Fruit fly (Drosophila melanogaster): ENCODE results near the gene CG11523.

CG11523 gene

DNA sequence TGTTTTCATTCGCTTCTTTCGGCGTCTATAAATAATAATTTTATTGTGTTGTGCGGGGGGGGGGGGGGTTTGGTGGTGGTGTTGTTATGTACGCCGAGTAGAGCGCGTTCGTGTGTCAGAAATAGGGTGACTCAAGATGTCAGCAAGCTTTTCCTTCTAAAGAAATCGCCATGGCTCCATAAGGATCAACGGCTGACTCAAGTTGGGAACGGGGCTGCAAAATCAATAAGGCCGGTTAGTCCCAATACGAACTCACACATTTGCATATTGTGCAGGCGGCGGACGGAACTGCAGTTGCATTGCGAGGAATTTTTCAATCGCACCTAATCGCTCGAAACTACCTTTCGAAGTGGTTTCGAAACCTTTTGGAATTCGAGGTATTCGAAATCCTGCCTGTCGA, 10.1 kb upstream of the CG11523 start (continued):
- peak; percentile 34 for TF ChIP-seq Oli (tag; optimal IDR thresholded peaks at IDR 0.05)
- peak; percentile 11 for TF ChIP-seq jumu (GFP tag; optimal IDR thresholded peaks at IDR 0.05)
- TF ChIP-seq CG10366 (GFP tag; IDR thresholded peaks at IDR 0.05), result peak; percentile 51
- TF ChIP-seq E2f1 (GFP tag; IDR thresholded peaks at IDR 0.05), result peak; percentile 36; the same call in 1 of the 2 replicates
- TF ChIP-seq CG6689 (GFP tag; IDR thresholded peaks at IDR 0.05), result peak; percentile 37; the same call in 1 of the 2 replicates
- TF ChIP-seq HmgZ (tag; optimal IDR thresholded peaks at IDR 0.05), result peak; percentile 34
- TF ChIP-seq CG3995 (GFP tag; optimal IDR thresholded peaks at IDR 0.05), result no peak
- no peak for TF ChIP-seq corto (GFP tag; optimal IDR thresholded peaks at IDR 0.05)
- TF ChIP-seq toy (GFP tag; IDR thresholded peaks at IDR 0.05), result no peak
- no peak for TF ChIP-seq dimm (GFP tag; IDR thresholded peaks at IDR 0.05)
- peak; percentile 23; the same call in 1 of the 2 replicates for TF ChIP-seq danr (GFP tag; IDR thresholded peaks at IDR 0.05)
- TF ChIP-seq vvl (GFP tag; IDR thresholded peaks at IDR 0.05), result peak; percentile 30
- TF ChIP-seq sd (tag; optimal IDR thresholded peaks at IDR 0.05), result peak; percentile 89
- TF ChIP-seq Sin3A (optimal IDR thresholded peaks at IDR 0.05), result no peak
- TF ChIP-seq mam (GFP tag; optimal IDR thresholded peaks at IDR 0.05), result peak; percentile 6
- no peak for TF ChIP-seq pan (optimal IDR thresholded peaks at IDR 0.05)
- TF ChIP-seq pan (GFP tag; optimal IDR thresholded peaks at IDR 0.05 in 1 of 2, IDR thresholded peaks at IDR 0.05 in 1 of 2), result peak in 1 of 2 experiments; percentile 38
- TF ChIP-seq CG16863 (GFP tag; optimal IDR thresholded peaks at IDR 0.05), result peak; percentile 4
- TF ChIP-seq CG11085 (GFP tag; IDR thresholded peaks at IDR 0.05), result peak; percentile 56; the same call in 1 of the 2 replicates
- peak; percentile 66 for TF ChIP-seq slbo (GFP tag; IDR thresholded peaks at IDR 0.05)
- TF ChIP-seq fd96Cb (tag; optimal IDR thresholded peaks at IDR 0.05), result peak; percentile 6
- peak; percentile 42; the same call in 1 of the 2 replicates for TF ChIP-seq CG14667 (GFP tag; IDR thresholded peaks at IDR 0.05)
- TF ChIP-seq bcd (GFP tag; optimal IDR thresholded peaks at IDR 0.05), result peak; percentile 15
- no peak for TF ChIP-seq klu (GFP tag; IDR thresholded peaks at IDR 0.05)
- TF ChIP-seq CG14014 (GFP tag; IDR thresholded peaks at IDR 0.05), result peak; percentile 62; the same call in 1 of the 2 replicates
- no peak for TF ChIP-seq CG4282 (GFP tag; optimal IDR thresholded peaks at IDR 0.05)
- peak; percentile 51 for TF ChIP-seq Deaf1 (tag; optimal IDR thresholded peaks at IDR 0.05)
- TF ChIP-seq da (GFP tag; optimal IDR thresholded peaks at IDR 0.05), result no peak
- no peak for TF ChIP-seq hkb (optimal IDR thresholded peaks at IDR 0.05)
- peak; percentile 40; the same call in 1 of the 2 replicates for TF ChIP-seq hkb (GFP tag; IDR thresholded peaks at IDR 0.05)
- TF ChIP-seq chn (GFP tag; optimal IDR thresholded peaks at IDR 0.05), result no peak
- no peak for TF ChIP-seq Hand (GFP tag; optimal IDR thresholded peaks at IDR 0.05)
- TF ChIP-seq CG2875 (GFP tag; optimal IDR thresholded peaks at IDR 0.05), result no peak
- TF ChIP-seq pros (GFP tag; optimal IDR thresholded peaks at IDR 0.05), result peak; percentile 61
- peak; percentile 62 for TF ChIP-seq PHDP (tag; optimal IDR thresholded peaks at IDR 0.05)
- TF ChIP-seq tgo (GFP tag; IDR thresholded peaks at IDR 0.05), result peak; percentile 25; the same call in 2 of the 3 replicates
- TF ChIP-seq CG6272 (GFP tag; IDR thresholded peaks at IDR 0.05), result 0 out of 2 replicates have a peak, but pooled peaks have one; percentile 24
- TF ChIP-seq chm (GFP tag; IDR thresholded peaks at IDR 0.05), result no peak
- no peak for TF ChIP-seq Scr (GFP tag; IDR thresholded peaks at IDR 0.05; ENCODE audit: partially characterized antibody)
- TF ChIP-seq ap (GFP tag; IDR thresholded peaks at IDR 0.05), result no peak
- TF ChIP-seq dm (GFP tag; optimal IDR thresholded peaks at IDR 0.05), result no peak
- peak; percentile 17; the same call in 1 of the 2 replicates for TF ChIP-seq seq (GFP tag; IDR thresholded peaks at IDR 0.05)
- peak; percentile 13 for TF ChIP-seq CG4424 (GFP tag; optimal IDR thresholded peaks at IDR 0.05)
- TF ChIP-seq sna (GFP tag; IDR thresholded peaks at IDR 0.05; ENCODE audit: partially characterized antibody), result no peak
- no peak for TF ChIP-seq br (optimal IDR thresholded peaks at IDR 0.05)
- no peak for TF ChIP-seq CG16779 (GFP tag; IDR thresholded peaks at IDR 0.05)
- TF ChIP-seq dmrt11E (tag; optimal IDR thresholded peaks at IDR 0.05), result no peak
- peak; percentile 46; the same call in 1 of the 2 replicates for TF ChIP-seq H2.0 (GFP tag; IDR thresholded peaks at IDR 0.05)
- no peak for TF ChIP-seq chinmo (GFP tag; IDR thresholded peaks at IDR 0.05; ENCODE audit: partially characterized antibody)
- no peak for TF ChIP-seq ham (GFP tag; IDR thresholded peaks at IDR 0.05)
- peak; percentile 51; the same call in 2 of the 3 replicates for TF ChIP-seq CG34422 (GFP tag; IDR thresholded peaks at IDR 0.05)
- TF ChIP-seq dmrt99B (tag; optimal IDR thresholded peaks at IDR 0.05), result peak; percentile 39
- TF ChIP-seq zfh2 (GFP tag; optimal IDR thresholded peaks at IDR 0.05), result peak; percentile 11

Measured in whole organism, embryonic.